Worm (Caenorhabditis elegans) whole organism, L2 larva: ENCODE measurements around the gene ser-7.

Source experiments
- Y55F3AM.14 ChIP-seq: fragments of 200-800 bp; sonication (Bioruptor generic); optimal IDR thresholded peaks from 2 replicates; lab custom pipeline; 2018; ENCODE audit warnings: mild to moderate bottlenecking, missing genetic modification characterization, missing compliant biosample characterization
- ama-1 ChIP-seq: fragments of 150-350 bp; optimal IDR thresholded peaks from 2 replicates; lab custom pipeline; 2018; ENCODE audit warnings: inconsistent platforms
- ceh-16 ChIP-seq: fragments of 150-350 bp; optimal IDR thresholded peaks from 2 replicates; lab custom pipeline; 2014; ENCODE audit warnings: missing biosample characterization, missing genetic modification characterization
- ceh-82 ChIP-seq: fragments of 150-350 bp; optimal IDR thresholded peaks from 2 replicates; lab custom pipeline; 2014; ENCODE audit warnings: missing biosample characterization, missing genetic modification characterization
- dmd-4 ChIP-seq: sonication (generic microtip); optimal IDR thresholded peaks from 2 replicates; lab custom pipeline; 2017; ENCODE audit warnings: missing biosample characterization, missing genetic modification characterization
- elt-3 ChIP-seq: sonication (generic microtip); optimal IDR thresholded peaks from 2 replicates; lab custom pipeline; 2017; ENCODE audit warnings: missing biosample characterization, missing genetic modification characterization
- gmeb-1 ChIP-seq: fragments of 150-350 bp; optimal IDR thresholded peaks from 2 replicates; lab custom pipeline; 2014; ENCODE audit warnings: missing biosample characterization, missing genetic modification characterization
- nhr-129 ChIP-seq: fragments of 150-350 bp; optimal IDR thresholded peaks from 2 replicates; lab custom pipeline; 2014; ENCODE audit warnings: missing biosample characterization, missing genetic modification characterization
- skn-1 ChIP-seq: sonication (generic microtip); optimal IDR thresholded peaks from 2 replicates; lab custom pipeline; 2017; ENCODE audit warnings: missing biosample characterization, missing genetic modification characterization
- snpc-4 ChIP-seq: fragments of 150-350 bp; optimal IDR thresholded peaks from 2 replicates; lab custom pipeline; 2014; ENCODE audit warnings: missing biosample characterization, missing genetic modification characterization
- ztf-11 ChIP-seq: sonication (generic microtip); optimal IDR thresholded peaks from 2 replicates; lab custom pipeline; 2017; ENCODE audit warnings: missing biosample characterization, missing genetic modification characterization

DNA sequence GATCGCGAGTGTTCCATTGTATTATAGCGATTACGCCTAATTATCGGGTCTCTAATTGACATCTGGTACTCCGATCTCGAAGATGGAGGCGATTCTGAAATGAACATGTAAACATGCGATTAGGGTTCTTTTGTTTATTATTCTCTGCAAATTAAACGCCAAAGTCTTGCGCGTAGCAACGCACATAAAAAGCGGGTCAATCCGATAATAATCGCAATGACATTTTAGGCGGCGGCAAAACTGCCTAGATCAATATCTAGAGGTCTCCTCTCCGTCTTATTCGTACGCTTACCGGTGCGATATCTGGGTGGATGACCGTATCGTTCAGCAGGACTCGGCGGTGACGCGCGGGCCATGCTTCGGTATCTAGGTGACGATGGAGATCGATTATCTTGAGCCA lies 39.6 kb downstream of the ser-7 start:
- TF ChIP-seq gmeb-1 (no peak), ama-1 (lab: Kevin White, UChicago) (no peak), ceh-16 (peak; percentile 92), elt-3 (tag; lab: Kevin White, UChicago) (no peak), dmd-4 (tag; lab: Kevin White, UChicago) (no peak), ceh-82 (no peak), ztf-11 (tag; lab: Kevin White, UChicago) (no peak), snpc-4 (tag; lab: Kevin White, UChicago) (no peak), Y55F3AM.14 (no peak), skn-1 (tag; lab: Kevin White, UChicago) (no peak), nhr-129 (no peak)
